Worm (Caenorhabditis elegans) whole organism, mixed stage, embryonic: ENCODE measurements around the gene wdr-20.

Experiments
- lin-13 ChIP-seq: fragments of 150-350 bp; optimal IDR thresholded peaks from 2 replicates; lab custom pipeline; 2014; ENCODE audit warnings: missing biosample characterization, missing genetic modification characterization
- mab-5 ChIP-seq: fragments of 150-350 bp; optimal IDR thresholded peaks from 2 replicates; lab custom pipeline; 2014; ENCODE audit warnings: missing biosample characterization, missing genetic modification characterization
- nhr-12 ChIP-seq: fragments of 150-350 bp; optimal IDR thresholded peaks from 2 replicates; lab custom pipeline; 2014; ENCODE audit warnings: missing biosample characterization, missing genetic modification characterization
- nhr-76 ChIP-seq: sonication (generic microtip); optimal IDR thresholded peaks from 2 replicates; lab custom pipeline; 2017; ENCODE audit warnings: missing biosample characterization, missing genetic modification characterization
- snpc-4 ChIP-seq: fragments of 150-350 bp; optimal IDR thresholded peaks from 2 replicates; lab custom pipeline; 2014; ENCODE audit warnings: missing biosample characterization, missing genetic modification characterization
- sptf-1 ChIP-seq: sonication (generic microtip); optimal IDR thresholded peaks from 2 replicates; lab custom pipeline; 2017; ENCODE audit warnings: mild to moderate bottlenecking, missing genetic modification characterization, moderate library complexity, missing compliant biosample characterization
- unc-39 ChIP-seq: fragments of 150-350 bp; optimal IDR thresholded peaks from 2 replicates; lab custom pipeline; 2014; ENCODE audit warnings: missing biosample characterization, missing genetic modification characterization
- unc-62 ChIP-seq: fragments of 150-350 bp; optimal IDR thresholded peaks from 2 replicates; lab custom pipeline; 2014; ENCODE audit warnings: missing biosample characterization, missing genetic modification reagents, missing genetic modification characterization

ce11 chrV:10111129-10111528 is 22.8 kb downstream of the wdr-20 start:
- TF ChIP-seq nhr-76 (tag; lab: Kevin White, UChicago) (no peak), snpc-4 (tag; lab: Kevin White, UChicago) (no peak), nhr-12 (tag; lab: Kevin White, UChicago) (no peak), unc-39 (tag; lab: Kevin White, UChicago) (no peak), unc-62 (GFP tag; lab: Kevin White, UChicago) (no peak), sptf-1 (tag; lab: Kevin White, UChicago) (no peak), mab-5 (tag; lab: Kevin White, UChicago) (no peak), lin-13 (tag; lab: Kevin White, UChicago) (no peak)
